Worm (Caenorhabditis elegans) whole organism, dauer: ENCODE data around the gene F55G1.1.

ENCODE experiments used
- unc-62 ChIP-seq: sonication (generic microtip); optimal IDR thresholded peaks from 2 replicates; lab custom pipeline; 2017; ENCODE audit warnings: missing biosample characterization, missing genetic modification reagents, missing genetic modification characterization

Gene F55G1.1

ce11 chrIV:7512617-7513233 is 21.2 kb downstream of the F55G1.1 start, which contains the start of the genes plc-4 and R05G6.4:
Gene plc-4 (minus strand): TSS chrIV:7512667.
Gene R05G6.4 (plus strand): TSS chrIV:7513233.
- TF ChIP-seq unc-62, result no peak

- no peak for TF ChIP-seq unc-62
Observed at ce11 chrIV:7516167-7516566, 24.6 kb downstream of the F55G1.1 start, which contains the start of the genes R05G6.9 and R05G6.3. Gene R05G6.9 (minus strand): TSS chrIV:7516267. Gene R05G6.3 (plus strand): TSS chrIV:7516552.

- TF ChIP-seq unc-62, result no peak
Observed at ce11 chrIV:7520258-7520657, 28.7 kb downstream of the F55G1.1 start.

- no peak for TF ChIP-seq unc-62
Observed at ce11 chrIV:7520841-7521240, 29.3 kb downstream of the F55G1.1 start.

ce11 chrIV:7521591-7521990 is 30.0 kb downstream of the F55G1.1 start:
- TF ChIP-seq unc-62, result no peak

- TF ChIP-seq unc-62, result no peak
Observed at ce11 chrIV:7523744-7524143, 32.2 kb downstream of the F55G1.1 start.

ce11 chrIV:7530226-7531070 is 38.9 kb downstream of the F55G1.1 start:
- no peak for TF ChIP-seq unc-62

ce11 chrIV:7532360-7532759 is 40.8 kb downstream of the F55G1.1 start, which contains the start of gene R05G6.1:
Gene R05G6.1 (plus strand): TSS chrIV:7532660.
- no peak for TF ChIP-seq unc-62

- no peak for TF ChIP-seq unc-62
Observed at ce11 chrIV:7542485-7543001, 51.0 kb downstream of the F55G1.1 start, which contains the start of gene R05G6.10. Gene R05G6.10 (minus strand): TSS chrIV:7542535.
